Worm (Caenorhabditis elegans) whole organism, L2 larva: ENCODE data around the gene F58A4.2.

ENCODE experiments used
- C34F6.9 ChIP-seq: fragments of 150-350 bp; optimal IDR thresholded peaks from 2 replicates; lab custom pipeline; 2014; ENCODE audit warnings: missing biosample characterization, missing genetic modification characterization
- F13H6.1 ChIP-seq: sonication (generic microtip); optimal IDR thresholded peaks from 2 replicates; lab custom pipeline; 2016; ENCODE audit warnings: missing genetic modification characterization, missing compliant biosample characterization
- ZK546.5 ChIP-seq: sonication (generic microtip); optimal IDR thresholded peaks from 2 replicates; lab custom pipeline; 2017; ENCODE audit warnings: missing biosample characterization, missing genetic modification characterization
- ama-1 ChIP-seq: fragments of 150-350 bp; optimal IDR thresholded peaks from 2 replicates; lab custom pipeline; 2018; ENCODE audit warnings: inconsistent platforms
- ceh-16 ChIP-seq: fragments of 150-350 bp; optimal IDR thresholded peaks from 2 replicates; lab custom pipeline; 2014; ENCODE audit warnings: missing biosample characterization, missing genetic modification characterization
- crh-2 ChIP-seq: sonication (generic microtip); optimal IDR thresholded peaks from 2 replicates; lab custom pipeline; 2017; ENCODE audit warnings: missing biosample characterization, missing genetic modification characterization
- dmd-4 ChIP-seq: sonication (generic microtip); optimal IDR thresholded peaks from 2 replicates; lab custom pipeline; 2017; ENCODE audit warnings: missing biosample characterization, missing genetic modification characterization
- egl-27 ChIP-seq: sonication (generic microtip); optimal IDR thresholded peaks from 3 replicates; lab custom pipeline; 2017; ENCODE audit warnings: missing biosample characterization, missing genetic modification reagents, missing genetic modification characterization
- elt-1 ChIP-seq: fragments of 150-350 bp; optimal IDR thresholded peaks from 2 replicates; lab custom pipeline; 2014; ENCODE audit warnings: missing biosample characterization, missing genetic modification characterization
- elt-3 ChIP-seq: sonication (generic microtip); optimal IDR thresholded peaks from 2 replicates; lab custom pipeline; 2017; ENCODE audit warnings: missing biosample characterization, missing genetic modification characterization
- fos-1 ChIP-seq: fragments of 150-350 bp; optimal IDR thresholded peaks from 2 replicates; lab custom pipeline; 2014; ENCODE audit warnings: missing biosample characterization, missing genetic modification characterization
- gmeb-1 ChIP-seq: fragments of 150-350 bp; optimal IDR thresholded peaks from 2 replicates; lab custom pipeline; 2014; ENCODE audit warnings: missing biosample characterization, missing genetic modification characterization
- lin-11 ChIP-seq: fragments of 150-350 bp; sonication (generic microtip); optimal IDR thresholded peaks from 2 replicates; lab custom pipeline; 2014; ENCODE audit warnings: missing biosample characterization, missing genetic modification characterization, inconsistent platforms, mixed read lengths
- lin-13 ChIP-seq: fragments of 150-350 bp; optimal IDR thresholded peaks from 2 replicates; lab custom pipeline; 2014; ENCODE audit warnings: missing biosample characterization, missing genetic modification reagents, missing genetic modification characterization
- lin-39 ChIP-seq: fragments of 150-350 bp; optimal IDR thresholded peaks from 2 replicates; lab custom pipeline; 2014; ENCODE audit warnings: missing biosample characterization, missing genetic modification reagents, missing genetic modification characterization
- lsy-2 ChIP-seq, 2 experiments: fragments of 150-350 bp in 1 of 2; sonication (generic microtip) in 1 of 2; optimal IDR thresholded peaks; 2 replicates each; lab custom pipeline; 2014 to 2017; ENCODE audit warnings: missing biosample characterization in 2 of 2, missing genetic modification characterization in 2 of 2
- mab-5 ChIP-seq: fragments of 150-350 bp; optimal IDR thresholded peaks from 2 replicates; lab custom pipeline; 2014; ENCODE audit warnings: missing biosample characterization, missing genetic modification characterization
- mbf-1 ChIP-seq: sonication (generic microtip); optimal IDR thresholded peaks from 2 replicates; lab custom pipeline; 2017; ENCODE audit warnings: missing biosample characterization, missing genetic modification characterization
- nhr-10 ChIP-seq: sonication (generic microtip); optimal IDR thresholded peaks from 2 replicates; lab custom pipeline; 2017; ENCODE audit warnings: missing biosample characterization, missing genetic modification characterization
- nhr-12 ChIP-seq: fragments of 150-350 bp; optimal IDR thresholded peaks from 2 replicates; lab custom pipeline; 2014; ENCODE audit warnings: missing biosample characterization, missing genetic modification characterization
- nhr-129 ChIP-seq: fragments of 150-350 bp; optimal IDR thresholded peaks from 2 replicates; lab custom pipeline; 2014; ENCODE audit warnings: missing biosample characterization, missing genetic modification characterization
- nhr-21 ChIP-seq: fragments of 150-350 bp; optimal IDR thresholded peaks from 2 replicates; lab custom pipeline; 2014; ENCODE audit warnings: missing biosample characterization, missing genetic modification characterization
- nhr-23 ChIP-seq: fragments of 150-350 bp; optimal IDR thresholded peaks from 2 replicates; lab custom pipeline; 2014; ENCODE audit warnings: missing biosample characterization, missing genetic modification reagents, missing genetic modification characterization
- nhr-25 ChIP-seq: fragments of 150-350 bp; sonication (generic microtip); optimal IDR thresholded peaks from 3 replicates; lab custom pipeline; 2014; ENCODE audit warnings: missing biosample characterization, missing genetic modification characterization
- nhr-6 ChIP-seq: fragments of 150-350 bp; optimal IDR thresholded peaks from 2 replicates; lab custom pipeline; 2014; ENCODE audit warnings: missing biosample characterization, missing genetic modification characterization
- nhr-77 ChIP-seq: fragments of 150-350 bp; optimal IDR thresholded peaks from 2 replicates; lab custom pipeline; 2014; ENCODE audit warnings: missing biosample characterization, missing genetic modification characterization
- sem-4 ChIP-seq: fragments of 150-350 bp; optimal IDR thresholded peaks from 2 replicates; lab custom pipeline; 2014; ENCODE audit warnings: missing biosample characterization, missing genetic modification reagents, missing genetic modification characterization
- skn-1 ChIP-seq: sonication (generic microtip); optimal IDR thresholded peaks from 2 replicates; lab custom pipeline; 2017; ENCODE audit warnings: missing biosample characterization, missing genetic modification characterization
- sma-3 ChIP-seq: sonication (generic microtip); optimal IDR thresholded peaks from 2 replicates; lab custom pipeline; 2016; ENCODE audit warnings: missing genetic modification reagents, missing genetic modification characterization, missing compliant biosample characterization
- sma-9 ChIP-seq, 2 experiments: fragments of 150-350 bp in 1 of 2; sonication (generic microtip) in 1 of 2; optimal IDR thresholded peaks; 2 replicates each; lab custom pipeline; 2014 to 2016; ENCODE audit warnings: missing genetic modification characterization in 2 of 2, mild to moderate bottlenecking in 1 of 2, missing biosample characterization in 1 of 2, missing compliant biosample characterization in 1 of 2, missing genetic modification reagents in 1 of 2, moderate library complexity in 1 of 2
- snpc-4 ChIP-seq: fragments of 150-350 bp; optimal IDR thresholded peaks from 2 replicates; lab custom pipeline; 2014; ENCODE audit warnings: missing biosample characterization, missing genetic modification characterization
- unc-39 ChIP-seq: fragments of 150-350 bp; optimal IDR thresholded peaks from 2 replicates; lab custom pipeline; 2014; ENCODE audit warnings: missing biosample characterization, missing genetic modification characterization
- unc-55 ChIP-seq: fragments of 150-350 bp; sonication (generic microtip); optimal IDR thresholded peaks from 3 replicates; lab custom pipeline; 2014; ENCODE audit warnings: missing biosample characterization, missing genetic modification reagents, missing genetic modification characterization
- unc-62 ChIP-seq: fragments of 150-350 bp; optimal IDR thresholded peaks from 2 replicates; lab custom pipeline; 2014; ENCODE audit warnings: missing biosample characterization, missing genetic modification reagents, missing genetic modification characterization
- ztf-4 ChIP-seq: fragments of 150-350 bp; optimal IDR thresholded peaks from 2 replicates; lab custom pipeline; 2014; ENCODE audit warnings: missing biosample characterization, missing genetic modification characterization

Gene F58A4.2

ce11 chrIII:9617599-9618262 is 17.2 kb upstream of the F58A4.2 start:
- TF ChIP-seq fos-1 (peak; percentile 1), ZK546.5 (no peak), lin-13 (GFP tag; lab: Kevin White, UChicago) (no peak), nhr-77 (tag; lab: Kevin White, UChicago) (no peak), unc-62 (no peak), ztf-4 (no peak), egl-27 (no peak), nhr-25 (tag; lab: Kevin White, UChicago) (peak; percentile 39), sem-4 (tag; lab: Kevin White, UChicago) (no peak), sma-9 (GFP tag; optimal IDR thresholded peaks at IDR 0.05; lab: Kevin White, UChicago) (peak; percentile 11), sma-9 (tag; optimal IDR thresholded peaks at IDR 0.05; lab: Kevin White, UChicago) (no peak), dmd-4 (tag; lab: Kevin White, UChicago) (no peak), unc-39 (tag; lab: Kevin White, UChicago) (no peak)

ce11 chrIII:9616933-9617332 is 16.4 kb upstream of the F58A4.2 start:
- TF ChIP-seq lin-13 (GFP tag; lab: Kevin White, UChicago) = no peak
- TF ChIP-seq snpc-4 = no peak
- no peak for TF ChIP-seq crh-2
- no peak for TF ChIP-seq egl-27
- TF ChIP-seq unc-62 = no peak
- TF ChIP-seq nhr-25 (tag; lab: Kevin White, UChicago) = no peak
- no peak for TF ChIP-seq nhr-12 (tag; lab: Kevin White, UChicago)
- no peak for TF ChIP-seq lin-39 (tag; lab: Kevin White, UChicago)
- TF ChIP-seq nhr-23 (tag; lab: Kevin White, UChicago) = no peak
- TF ChIP-seq mbf-1 (tag; lab: Kevin White, UChicago) = no peak
- TF ChIP-seq elt-3 (tag; lab: Kevin White, UChicago) = no peak
- no peak for TF ChIP-seq elt-1 (tag; lab: Kevin White, UChicago)
- no peak for TF ChIP-seq nhr-6
- TF ChIP-seq ceh-16 (tag; lab: Kevin White, UChicago) = no peak
- TF ChIP-seq nhr-10 (tag; lab: Kevin White, UChicago) = no peak
- no peak for TF ChIP-seq mab-5 (tag; lab: Kevin White, UChicago)
- no peak for TF ChIP-seq sma-9 (GFP tag; optimal IDR thresholded peaks at IDR 0.05; lab: Kevin White, UChicago)
- no peak for TF ChIP-seq sma-9 (tag; optimal IDR thresholded peaks at IDR 0.05; lab: Kevin White, UChicago)

- TF ChIP-seq F13H6.1 (tag; lab: Kevin White, UChicago) (peak; percentile 26), lsy-2 (tag; optimal IDR thresholded peaks at IDR 0.05; lab: Kevin White, UChicago) (peak in 1 of 2 experiments; percentile 66), elt-3 (tag; lab: Kevin White, UChicago) (no peak), fos-1 (peak; percentile 10), nhr-21 (no peak), sma-9 (GFP tag; optimal IDR thresholded peaks at IDR 0.05; lab: Kevin White, UChicago) (peak; percentile 14), sma-9 (tag; optimal IDR thresholded peaks at IDR 0.05; lab: Kevin White, UChicago) (no peak), gmeb-1 (peak; percentile 77), nhr-25 (tag; lab: Kevin White, UChicago) (peak; percentile 10), nhr-129 (tag; lab: Kevin White, UChicago) (peak; percentile 42), egl-27 (no peak), unc-55 (GFP tag; lab: Kevin White, UChicago) (peak; percentile 69), nhr-10 (tag; lab: Kevin White, UChicago) (no peak), sma-3 (peak; percentile 34), C34F6.9 (tag; lab: Kevin White, UChicago) (peak; percentile 50), crh-2 (peak; percentile 59), sem-4 (tag; lab: Kevin White, UChicago) (peak; percentile 2)
- TF ChIP-seq, all 48 proteins: peak for 12
Measured at ce11 chrIII:9616426-9616825, 15.9 kb upstream of the F58A4.2 start, which contains the start of gene hcp-3. hcp-3 (minus strand) TSS chrIII:9616470.

ce11 chrIII:9615114-9615513 is 14.6 kb upstream of the F58A4.2 start:
- no peak for TF ChIP-seq ZK546.5
- TF ChIP-seq nhr-6 = no peak
- TF ChIP-seq egl-27 = no peak
- no peak for TF ChIP-seq unc-62
- no peak for TF ChIP-seq lin-11 (tag; lab: Kevin White, UChicago)
- TF ChIP-seq ama-1 (lab: Kevin White, UChicago) = no peak
- no peak for TF ChIP-seq nhr-12 (tag; lab: Kevin White, UChicago)
- TF ChIP-seq skn-1 (tag; lab: Kevin White, UChicago) = no peak
- TF ChIP-seq snpc-4 = no peak
- no peak for TF ChIP-seq nhr-21
- no peak for TF ChIP-seq nhr-25 (tag; lab: Kevin White, UChicago)
- TF ChIP-seq elt-3 (tag; lab: Kevin White, UChicago) = no peak
- TF ChIP-seq nhr-10 (tag; lab: Kevin White, UChicago) = no peak
- TF ChIP-seq elt-1 (tag; lab: Kevin White, UChicago) = no peak
